Fruit fly (Drosophila melanogaster) whole organism, pupa: ENCODE results near the gene CG44405.

Experiments
- CG12605 ChIP-seq: fragments of 200-800 bp; sonication (Bioruptor generic); IDR thresholded peaks from 2 replicates; pipeline ENCODE4 v1.3.6; 2022; ENCODE audit warnings: missing biosample characterization, missing genetic modification characterization
- CG15710 ChIP-seq: fragments of 200-800 bp; sonication (Bioruptor generic); optimal IDR thresholded peaks from 2 replicates; lab custom pipeline; 2018; ENCODE audit warnings: missing biosample characterization, mild to moderate bottlenecking, missing genetic modification characterization, moderate library complexity
- CG32121 ChIP-seq: fragments of 200-800 bp; sonication (Bioruptor generic); IDR thresholded peaks from 2 replicates; pipeline ENCODE4 v1.3.6; 2022; ENCODE audit warnings: missing biosample characterization, missing genetic modification characterization
- CG34367 ChIP-seq: fragments of 200-800 bp; sonication (Bioruptor generic); optimal IDR thresholded peaks from 2 replicates; lab custom pipeline; 2018; ENCODE audit warnings: missing biosample characterization, mild to moderate bottlenecking, missing genetic modification characterization
- CG8159 ChIP-seq: fragments of 200-800 bp; sonication (Bioruptor generic); optimal IDR thresholded peaks from 3 replicates; lab custom pipeline; 2018; ENCODE audit warnings: missing biosample characterization, mild to moderate bottlenecking, missing genetic modification characterization, moderate library complexity
- CG8301 ChIP-seq: fragments of 200-800 bp; sonication (Bioruptor generic); optimal IDR thresholded peaks from 2 replicates; lab custom pipeline; 2018; ENCODE audit warnings: missing biosample characterization, mild to moderate bottlenecking, missing genetic modification characterization
- CG9948 ChIP-seq: fragments of 200-800 bp; sonication (Bioruptor generic); optimal IDR thresholded peaks from 2 replicates; lab custom pipeline; 2018; ENCODE audit warnings: missing biosample characterization, mild to moderate bottlenecking, missing genetic modification characterization, moderate library complexity
- EcR ChIP-seq: fragments of 200-800 bp; sonication (Bioruptor generic); optimal IDR thresholded peaks from 3 replicates; lab custom pipeline; 2019; ENCODE audit warnings: missing biosample characterization, missing genetic modification characterization, mild to moderate bottlenecking, moderate library complexity, missing genetic modification reagents
- Pif1A ChIP-seq: fragments of 200-800 bp; sonication (Bioruptor generic); optimal IDR thresholded peaks from 3 replicates; lab custom pipeline; 2016; ENCODE audit warnings: missing biosample characterization, missing genetic modification characterization
- fd96Ca ChIP-seq: fragments of 200-800 bp; sonication (Bioruptor generic); IDR thresholded peaks from 3 replicates; pipeline ENCODE4 v1.3.6; 2022; ENCODE audit warnings: missing biosample characterization, missing genetic modification characterization

- TF ChIP-seq CG9948 (tag; lab: Kevin White, UChicago), result no peak
- TF ChIP-seq CG8159 (tag; lab: Kevin White, UChicago), result no peak
- TF ChIP-seq CG32121 (GFP tag; lab: Robert Waterston, UW), result no peak
- no peak for TF ChIP-seq CG15710 (tag; lab: Kevin White, UChicago)
- TF ChIP-seq CG8301 (tag; lab: Kevin White, UChicago), result no peak
- TF ChIP-seq fd96Ca (GFP tag; lab: Robert Waterston, UW), result no peak
- TF ChIP-seq CG34367 (tag; lab: Kevin White, UChicago), result no peak
- no peak for TF ChIP-seq CG12605 (GFP tag; lab: Robert Waterston, UW)
- no peak for TF ChIP-seq EcR (GFP tag; lab: Kevin White, UChicago)
- TF ChIP-seq Pif1A, result no peak
Measured at dm6 chr2L:16351805-16352584, 9.9 kb upstream of the CG44405 start.
